Worm (Caenorhabditis elegans) whole organism, midembryonic: Measurements from ENCODE around the gene str-246.

Experiments
- T22C8.4 ChIP-seq: fragments of 200-800 bp; sonication (Bioruptor generic); IDR thresholded peaks from 2 replicates; pipeline ENCODE4 v1.3.6; 2022; ENCODE audit warnings: missing genetic modification characterization, missing compliant biosample characterization
- cog-1 ChIP-seq: sonication (generic microtip); optimal IDR thresholded peaks from 2 replicates; lab custom pipeline; 2016; ENCODE audit warnings: missing genetic modification characterization, missing compliant biosample characterization
- flt-1 ChIP-seq: fragments of 200-800 bp; sonication (Bioruptor generic); IDR thresholded peaks from 2 replicates; pipeline ENCODE4 v1.3.6; 2022; ENCODE audit warnings: missing genetic modification characterization, missing compliant biosample characterization
- klf-2 ChIP-seq: fragments of 200-800 bp; sonication (Bioruptor generic); conservative IDR thresholded peaks from 2 replicates; pipeline ENCODE4 v1.3.6; 2022; ENCODE audit warnings: missing genetic modification reagents, missing genetic modification characterization, missing compliant biosample characterization
- med-1 ChIP-seq: sonication (generic microtip); optimal IDR thresholded peaks from 2 replicates; lab custom pipeline; 2017; ENCODE audit warnings: missing genetic modification characterization, mild to moderate bottlenecking, missing compliant biosample characterization, antibody characterized with exemption, missing genetic modification reagents; ENCODE audit not compliant: insufficient read depth
- ref-1 ChIP-seq: fragments of 200-800 bp; sonication (Bioruptor generic); conservative IDR thresholded peaks from 2 replicates; pipeline ENCODE4 v1.3.6; 2022; ENCODE audit warnings: missing genetic modification reagents, missing genetic modification characterization, missing compliant biosample characterization
- tab-1 ChIP-seq: fragments of 200-800 bp; sonication (Bioruptor generic); IDR thresholded peaks from 2 replicates; pipeline ENCODE4 v1.3.6; 2022; ENCODE audit warnings: missing genetic modification characterization, missing compliant biosample characterization
- ztf-23 ChIP-seq: fragments of 200-800 bp; sonication (Bioruptor generic); IDR thresholded peaks from 2 replicates; pipeline ENCODE4 v1.3.6; 2022; ENCODE audit warnings: missing genetic modification reagents, missing genetic modification characterization, missing compliant biosample characterization
- ztf-29 ChIP-seq: fragments of 200-800 bp; sonication (Bioruptor generic); IDR thresholded peaks from 2 replicates; pipeline ENCODE4 v1.3.6; 2022; ENCODE audit warnings: missing genetic modification reagents, missing genetic modification characterization, missing compliant biosample characterization

DNA sequence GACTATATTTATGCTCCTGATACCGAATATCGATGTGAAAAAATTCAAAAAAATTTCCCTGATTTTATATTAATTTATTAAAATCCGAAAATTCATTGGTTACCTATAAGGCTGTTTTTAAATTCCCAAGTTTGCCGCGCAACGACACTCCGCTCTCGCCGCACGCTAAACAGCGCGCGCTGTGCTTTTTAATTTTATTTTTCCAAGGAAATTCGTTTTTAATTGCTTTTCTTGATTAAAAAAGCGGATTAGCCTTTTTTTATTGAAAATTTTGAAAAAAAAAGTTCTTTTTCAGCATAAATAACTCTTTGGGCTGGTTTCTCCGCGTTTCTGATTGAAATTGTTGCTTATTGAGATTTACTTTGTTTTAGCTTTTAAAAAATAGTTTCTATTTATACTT is 29.8 kb downstream of the str-246 start:
- no peak for TF ChIP-seq cog-1 (tag; lab: Kevin White, UChicago)
- no peak for TF ChIP-seq klf-2 (GFP tag; lab: Robert Waterston, UW)
- TF ChIP-seq med-1 (GFP tag; lab: Kevin White, UChicago), result no peak
- TF ChIP-seq flt-1 (GFP tag; lab: Robert Waterston, UW), result no peak
- no peak for TF ChIP-seq ztf-29 (GFP tag; lab: Robert Waterston, UW)
- TF ChIP-seq ref-1 (GFP tag; lab: Robert Waterston, UW), result no peak
- no peak for TF ChIP-seq T22C8.4 (GFP tag; lab: Robert Waterston, UW)
- TF ChIP-seq tab-1 (GFP tag; lab: Robert Waterston, UW), result no peak
- TF ChIP-seq ztf-23 (GFP tag; lab: Robert Waterston, UW), result no peak
